Worm (Caenorhabditis elegans): Measurements from ENCODE around the gene T16G12.8.

ce11 chrIII:10085983-10086382 lies 26.9 kb downstream of the T16G12.8 start, which contains the start of gene T16H12.2:
- TF ChIP-seq nhr-28 (tag; optimal IDR thresholded peaks at IDR 0.05) (no peak), ceh-82 (tag; optimal IDR thresholded peaks at IDR 0.05) (no peak), unc-98 (GFP tag; IDR thresholded peaks at IDR 0.05) (no peak), sptf-1 (tag; optimal IDR thresholded peaks at IDR 0.05) (no peak), swsn-7 (tag; optimal IDR thresholded peaks at IDR 0.05) (no peak), mab-9 (GFP tag; IDR thresholded peaks at IDR 0.05) (no peak), nhr-76 (tag; optimal IDR thresholded peaks at IDR 0.05) (no peak), skn-1 (tag; optimal IDR thresholded peaks at IDR 0.05) (no peak), mef-2 (tag; optimal IDR thresholded peaks at IDR 0.05) (no peak), ceh-90 (tag; optimal IDR thresholded peaks at IDR 0.05) (no peak), nhr-12 (tag; optimal IDR thresholded peaks at IDR 0.05) (no peak), elt-3 (tag; optimal IDR thresholded peaks at IDR 0.05) (no peak), ceh-88 (GFP tag; IDR thresholded peaks at IDR 0.05) (no peak)
